Worm (Caenorhabditis elegans) whole organism, L4 larva: ENCODE results near the gene Y39B6A.69.
A peak's percentile ranks its signal among the peaks of the same experiment; 100 is the strongest.

ENCODE experiments used
- F10B5.3 ChIP-seq: sonication (generic microtip); optimal IDR thresholded peaks from 2 replicates; lab custom pipeline; 2016; ENCODE audit warnings: mild to moderate bottlenecking, missing genetic modification characterization, missing compliant biosample characterization
- F44E2.7 ChIP-seq: fragments of 200-800 bp; sonication (Bioruptor generic); IDR thresholded peaks from 2 replicates; pipeline ENCODE4 v2.1.2; 2022; ENCODE audit warnings: missing genetic modification characterization, missing compliant biosample characterization
- R02D3.7 ChIP-seq: fragments of 150-350 bp; sonication (generic microtip); optimal IDR thresholded peaks from 3 replicates; lab custom pipeline; 2014; ENCODE audit warnings: missing biosample characterization, missing genetic modification characterization
- T20F7.1 ChIP-seq: fragments of 200-800 bp; sonication (Bioruptor generic); optimal IDR thresholded peaks from 2 replicates; lab custom pipeline; 2018; ENCODE audit warnings: mild to moderate bottlenecking, missing genetic modification characterization, missing compliant biosample characterization
- Y105C5A.15 ChIP-seq: fragments of 200-800 bp; sonication (Bioruptor generic); IDR thresholded peaks from 2 replicates; pipeline ENCODE4 v1.3.6; 2022; ENCODE audit warnings: missing genetic modification characterization, missing compliant biosample characterization
- Y48G9A.11 ChIP-seq: fragments of 200-800 bp; sonication (Bioruptor generic); IDR thresholded peaks from 2 replicates; pipeline ENCODE4 v1.3.6; 2022; ENCODE audit warnings: missing genetic modification reagents, missing genetic modification characterization, missing compliant biosample characterization
- Y75B8A.6 ChIP-seq: fragments of 200-800 bp; sonication (Bioruptor generic); IDR thresholded peaks from 2 replicates; pipeline ENCODE4 v1.3.6; 2022; ENCODE audit warnings: missing genetic modification reagents, missing genetic modification characterization, missing compliant biosample characterization
- ZK337.2 ChIP-seq: fragments of 200-800 bp; sonication (Bioruptor generic); IDR thresholded peaks from 2 replicates; pipeline ENCODE4 v1.3.6; 2022; ENCODE audit warnings: missing genetic modification reagents, missing genetic modification characterization, missing compliant biosample characterization
- ZK546.5 ChIP-seq, 2 experiments: sonication (generic microtip); optimal IDR thresholded peaks; 2 replicates each; lab custom pipeline; 2017; ENCODE audit warnings: missing biosample characterization in 2 of 2, missing genetic modification characterization in 2 of 2
- ceh-28 ChIP-seq: fragments of 150-350 bp; optimal IDR thresholded peaks from 2 replicates; lab custom pipeline; 2014; ENCODE audit warnings: missing biosample characterization, missing genetic modification reagents, missing genetic modification characterization
- ceh-32 ChIP-seq: sonication (generic microtip); optimal IDR thresholded peaks from 2 replicates; lab custom pipeline; 2016; ENCODE audit warnings: mild to moderate bottlenecking, missing genetic modification characterization, missing compliant biosample characterization; ENCODE audit not compliant: poor library complexity
- daf-12 ChIP-seq: fragments of 150-350 bp; optimal IDR thresholded peaks from 2 replicates; lab custom pipeline; 2014; ENCODE audit warnings: missing biosample characterization, missing genetic modification reagents, missing genetic modification characterization
- dmd-6 ChIP-seq: fragments of 200-800 bp; sonication (Bioruptor generic); IDR thresholded peaks from 2 replicates; pipeline ENCODE4 v1.3.6; 2022; ENCODE audit warnings: missing genetic modification reagents, missing genetic modification characterization, missing compliant biosample characterization
- fkh-10 ChIP-seq: fragments of 150-350 bp; optimal IDR thresholded peaks from 2 replicates; lab custom pipeline; 2014; ENCODE audit warnings: missing biosample characterization, missing genetic modification reagents, missing genetic modification characterization
- hlh-11 ChIP-seq: fragments of 200-800 bp; sonication (Bioruptor generic); optimal IDR thresholded peaks from 2 replicates; lab custom pipeline; 2018; ENCODE audit warnings: mild to moderate bottlenecking, missing genetic modification characterization, missing compliant biosample characterization
- hlh-30 ChIP-seq: sonication (generic microtip); optimal IDR thresholded peaks from 2 replicates; lab custom pipeline; 2017; ENCODE audit warnings: antibody characterized with exemption, mild to moderate bottlenecking, missing genetic modification characterization, missing compliant biosample characterization; ENCODE audit not compliant: insufficient read depth
- hmg-1.1 ChIP-seq: fragments of 200-800 bp; sonication (Bioruptor generic); IDR thresholded peaks from 2 replicates; pipeline ENCODE4 v1.3.6; 2022; ENCODE audit warnings: missing genetic modification reagents, missing genetic modification characterization, missing compliant biosample characterization
- lir-3 ChIP-seq: sonication (generic microtip); optimal IDR thresholded peaks from 2 replicates; lab custom pipeline; 2016; ENCODE audit warnings: mild to moderate bottlenecking, missing genetic modification characterization, missing compliant biosample characterization
- mdl-1 ChIP-seq, 2 experiments: fragments of 150-350 bp in 1 of 2; sonication (generic microtip) in 1 of 2; optimal IDR thresholded peaks; 2 replicates each; lab custom pipeline; 2014 to 2017; ENCODE audit warnings: missing biosample characterization in 2 of 2, missing genetic modification characterization in 2 of 2
- mep-1 ChIP-seq: fragments of 150-350 bp; sonication (generic microtip); optimal IDR thresholded peaks from 3 replicates; lab custom pipeline; 2014; ENCODE audit warnings: missing biosample characterization, missing genetic modification characterization
- mes-2 ChIP-seq: sonication (generic microtip); optimal IDR thresholded peaks from 2 replicates; lab custom pipeline; 2016; ENCODE audit warnings: missing genotype, mild to moderate bottlenecking, missing genetic modification characterization, missing compliant biosample characterization; ENCODE audit not compliant: poor library complexity, severe bottlenecking
- mxl-3 ChIP-seq: fragments of 200-800 bp; sonication (Bioruptor generic); optimal IDR thresholded peaks from 2 replicates; lab custom pipeline; 2018; ENCODE audit warnings: mild to moderate bottlenecking, missing genetic modification characterization, missing compliant biosample characterization
- nhr-111 ChIP-seq: fragments of 200-800 bp; sonication (Bioruptor generic); optimal IDR thresholded peaks from 2 replicates; lab custom pipeline; 2018; ENCODE audit warnings: mild to moderate bottlenecking, missing genetic modification characterization, missing compliant biosample characterization
- rbr-2 ChIP-seq: sonication (generic microtip); optimal IDR thresholded peaks from 2 replicates; lab custom pipeline; 2016; ENCODE audit warnings: missing genotype, missing genetic modification characterization, missing compliant biosample characterization
- spr-3 ChIP-seq: fragments of 200-800 bp; sonication (Bioruptor generic); optimal IDR thresholded peaks from 2 replicates; lab custom pipeline; 2018; ENCODE audit warnings: mild to moderate bottlenecking, missing genetic modification characterization, missing compliant biosample characterization
- unc-39 ChIP-seq: sonication (generic microtip); optimal IDR thresholded peaks from 2 replicates; lab custom pipeline; 2017; ENCODE audit warnings: missing biosample characterization, missing genetic modification characterization
- zag-1 ChIP-seq: fragments of 150-350 bp; optimal IDR thresholded peaks from 2 replicates; lab custom pipeline; 2014; ENCODE audit warnings: missing biosample characterization, missing genetic modification characterization
- zfp-2 ChIP-seq: sonication (generic microtip); optimal IDR thresholded peaks from 2 replicates; lab custom pipeline; 2016; ENCODE audit warnings: mild to moderate bottlenecking, missing genetic modification characterization, missing compliant biosample characterization
- zip-11 ChIP-seq: fragments of 200-800 bp; sonication (Bioruptor generic); IDR thresholded peaks from 2 replicates; pipeline ENCODE4 v1.3.6; 2022; ENCODE audit warnings: missing genetic modification characterization, missing compliant biosample characterization
- ztf-11 ChIP-seq: fragments of 150-350 bp; optimal IDR thresholded peaks from 2 replicates; lab custom pipeline; 2014; ENCODE audit warnings: missing biosample characterization, missing genetic modification characterization

Gene Y39B6A.69

ce11 chrV:19119260-19119659, 33.0 kb downstream of the Y39B6A.69 start, which contains the start of gene Y39B6A.13 (continued):
- TF ChIP-seq mxl-3 (GFP tag; lab: Kevin White, UChicago) (no peak), hlh-11 (no peak), nhr-111 (no peak), ZK337.2 (GFP tag; lab: Robert Waterston, UW) (no peak), unc-39 (tag; lab: Kevin White, UChicago) (no peak), ZK546.5 (tag; optimal IDR thresholded peaks at IDR 0.05; lab: Kevin White, UChicago) (no peak), hmg-1.1 (GFP tag; lab: Robert Waterston, UW) (no peak), mdl-1 (tag; optimal IDR thresholded peaks at IDR 0.05; lab: Kevin White, UChicago) (no peak), mes-2 (tag; lab: Kevin White, UChicago) (peak; percentile 62), ztf-11 (tag; lab: Kevin White, UChicago) (no peak), Y48G9A.11 (GFP tag; lab: Robert Waterston, UW) (peak; percentile 99), F44E2.7 (GFP tag; lab: Robert Waterston, UW) (no peak), ceh-32 (tag; lab: Kevin White, UChicago) (no peak), R02D3.7 (tag; lab: Kevin White, UChicago) (peak; percentile 78), rbr-2 (no peak), lir-3 (tag; lab: Kevin White, UChicago) (no peak), mep-1 (tag; lab: Kevin White, UChicago) (peak; percentile 43), hlh-30 (tag; lab: Kevin White, UChicago) (no peak), Y105C5A.15 (no peak)

- TF ChIP-seq Y75B8A.6 (GFP tag; lab: Robert Waterston, UW): no peak
- TF ChIP-seq zag-1 (tag; lab: Kevin White, UChicago): no peak
- TF ChIP-seq spr-3: no peak
- no peak for TF ChIP-seq mdl-1 (tag; optimal IDR thresholded peaks at IDR 0.05; lab: Kevin White, UChicago)
These were observed 33.9 kb downstream of the Y39B6A.69 start, which contains the start of gene pro-3 for ce11 chrV:19118312-19118711. TSS of gene pro-3 (minus strand) at chrV:19118412.

ce11 chrV:19116872-19117372, 35.3 kb downstream of the Y39B6A.69 start:
- TF ChIP-seq F10B5.3 (tag; lab: Kevin White, UChicago) (no peak), ceh-28 (tag; lab: Kevin White, UChicago) (peak; percentile 84)

- peak; percentile 73 for TF ChIP-seq ceh-28 (tag; lab: Kevin White, UChicago)
These were observed 39.6 kb downstream of the Y39B6A.69 start for ce11 chrV:19112590-19112989.

- TF ChIP-seq dmd-6 (GFP tag; lab: Robert Waterston, UW) (no peak), zfp-2 (tag; lab: Kevin White, UChicago) (no peak), ceh-28 (tag; lab: Kevin White, UChicago) (peak; percentile 86), daf-12 (tag; lab: Kevin White, UChicago) (no peak), T20F7.1 (no peak), zip-11 (GFP tag; lab: Robert Waterston, UW) (no peak), fkh-10 (GFP tag; lab: Kevin White, UChicago) (no peak)
These were observed 45.2 kb downstream of the Y39B6A.69 start for ce11 chrV:19107065-19107464.
